Fruit fly (Drosophila melanogaster) whole organism, embryonic: Measurements from ENCODE around the gene Rack1.

Experiments
- CG10366 ChIP-seq: fragments of 200-800 bp; sonication (Bioruptor generic); IDR thresholded peaks from 2 replicates; pipeline ENCODE4 v1.3.6; 2022; ENCODE audit warnings: missing biosample characterization, missing genetic modification characterization
- CG14014 ChIP-seq: fragments of 200-800 bp; sonication (Bioruptor generic); IDR thresholded peaks from 2 replicates; pipeline ENCODE4 v1.3.6; 2022; ENCODE audit warnings: missing biosample characterization, missing genetic modification characterization
- CG14710 ChIP-seq: fragments of 200-800 bp; sonication (Bioruptor generic); optimal IDR thresholded peaks from 3 replicates; lab custom pipeline; 2019; ENCODE audit warnings: missing biosample characterization, mild to moderate bottlenecking, missing genetic modification characterization, moderate library complexity
- CG15601 ChIP-seq: fragments of 200-800 bp; sonication (Bioruptor generic); optimal IDR thresholded peaks from 3 replicates; lab custom pipeline; 2019; ENCODE audit warnings: missing biosample characterization, mild to moderate bottlenecking, missing genetic modification characterization, moderate library complexity
- CG16863 ChIP-seq: fragments of 200-800 bp; sonication (Bioruptor generic); optimal IDR thresholded peaks from 3 replicates; lab custom pipeline; 2016; ENCODE audit warnings: missing biosample characterization, missing genetic modification characterization
- CG2129 ChIP-seq: fragments of 200-800 bp; sonication (Bioruptor generic); IDR thresholded peaks from 2 replicates; pipeline ENCODE4 v1.3.6; 2022; ENCODE audit warnings: missing biosample characterization, missing genetic modification characterization; ENCODE audit not compliant: partially characterized antibody
- CG30431 ChIP-seq: fragments of 200-800 bp; sonication (Bioruptor generic); optimal IDR thresholded peaks from 2 replicates; lab custom pipeline; 2017; ENCODE audit warnings: missing biosample characterization, missing genetic modification characterization
- CG3281 ChIP-seq: fragments of 200-800 bp; sonication (Bioruptor generic); optimal IDR thresholded peaks from 3 replicates; lab custom pipeline; 2017; ENCODE audit warnings: missing biosample characterization, mild to moderate bottlenecking, missing genetic modification characterization
- CG33213 ChIP-seq: fragments of 200-800 bp; sonication (Bioruptor generic); optimal IDR thresholded peaks from 3 replicates; lab custom pipeline; 2016; ENCODE audit warnings: missing biosample characterization, missing genetic modification characterization
- CG4617 ChIP-seq: fragments of 200-800 bp; sonication (Bioruptor generic); optimal IDR thresholded peaks from 3 replicates; lab custom pipeline; 2016; ENCODE audit warnings: missing biosample characterization, missing genetic modification characterization, borderline replicate concordance
- CG5953 ChIP-seq: fragments of 200-800 bp; sonication (Bioruptor generic); IDR thresholded peaks from 2 replicates; pipeline ENCODE4 v1.3.6; 2022; ENCODE audit warnings: missing biosample characterization, missing genetic modification characterization
- CG7357 ChIP-seq: fragments of 200-800 bp; sonication (Bioruptor generic); IDR thresholded peaks from 3 replicates; pipeline ENCODE4 v1.3.6; 2022; ENCODE audit warnings: missing biosample characterization, missing genetic modification characterization
- CG7928 ChIP-seq: fragments of 200-800 bp; sonication (Bioruptor generic); optimal IDR thresholded peaks from 2 replicates; lab custom pipeline; 2017; ENCODE audit warnings: missing biosample characterization, mild to moderate bottlenecking, missing genetic modification characterization
- CG8089 ChIP-seq: fragments of 200-800 bp; sonication (Bioruptor generic); optimal IDR thresholded peaks from 3 replicates; lab custom pipeline; 2016; ENCODE audit warnings: missing biosample characterization, missing genetic modification characterization
- CG8944 ChIP-seq: fragments of 200-800 bp; sonication (Bioruptor generic); optimal IDR thresholded peaks from 3 replicates; lab custom pipeline; 2016; ENCODE audit warnings: missing biosample characterization, missing genetic modification characterization
- CG9437 ChIP-seq: fragments of 200-800 bp; sonication (Bioruptor generic); optimal IDR thresholded peaks from 2 replicates; lab custom pipeline; 2018; ENCODE audit warnings: missing biosample characterization, mild to moderate bottlenecking, missing genetic modification characterization
- CG9609 ChIP-seq: fragments of 200-800 bp; sonication (Bioruptor generic); optimal IDR thresholded peaks from 3 replicates; lab custom pipeline; 2016; ENCODE audit warnings: missing biosample characterization, missing genetic modification characterization
- CTCF ChIP-seq: fragments of 200-800 bp; sonication (Bioruptor generic); optimal IDR thresholded peaks from 2 replicates; lab custom pipeline; 2017; ENCODE audit warnings: missing biosample characterization, mild to moderate bottlenecking, missing genetic modification characterization, moderate library complexity
- Doc3 ChIP-seq: fragments of 200-800 bp; sonication (Bioruptor generic); IDR thresholded peaks from 3 replicates; pipeline ENCODE4 v1.3.6; 2022; ENCODE audit warnings: missing biosample characterization, missing genetic modification characterization; ENCODE audit not compliant: partially characterized antibody
- Eip74EF ChIP-seq, 2 experiments: fragments of 200-800 bp in 1 of 2; fragments of >200 bp in 1 of 2; sonication (Bioruptor generic) in 1 of 2; optimal IDR thresholded peaks; 2 replicates each; lab custom pipeline; 2017 to 2019; ENCODE audit warnings: missing biosample characterization in 2 of 2, missing genetic modification characterization in 2 of 2, mild to moderate bottlenecking in 1 of 2, moderate library complexity in 1 of 2
- Ets65A ChIP-seq: fragments of 200-800 bp; sonication (Bioruptor generic); peaks from one replicate; lab custom pipeline; 2016; ENCODE audit warnings: missing biosample characterization, missing genetic modification characterization
- HLH54F ChIP-seq: fragments of 200-800 bp; sonication (Bioruptor generic); optimal IDR thresholded peaks from 3 replicates; lab custom pipeline; 2016; ENCODE audit warnings: missing biosample characterization, missing genetic modification characterization
- Hmr ChIP-seq: fragments of 200-800 bp; sonication (Bioruptor generic); optimal IDR thresholded peaks from 3 replicates; lab custom pipeline; 2017; ENCODE audit warnings: mild to moderate bottlenecking, missing biosample characterization, missing genetic modification reagents, missing genetic modification characterization
- Lhr ChIP-seq: fragments of 200-800 bp; sonication (Bioruptor generic); optimal IDR thresholded peaks from 3 replicates; lab custom pipeline; 2017; ENCODE audit warnings: mild to moderate bottlenecking, missing biosample characterization, missing genetic modification reagents, missing genetic modification characterization
- Mad ChIP-seq: fragments of 200-800 bp; sonication (Bioruptor generic); optimal IDR thresholded peaks from 2 replicates; lab custom pipeline; 2016; ENCODE audit warnings: missing biosample characterization, missing genetic modification characterization
- Mrtf ChIP-seq: fragments of 200-800 bp; sonication (Bioruptor generic); IDR thresholded peaks from 3 replicates; pipeline ENCODE4 v1.3.6; 2022; ENCODE audit warnings: missing biosample characterization, missing genetic modification characterization
- NFAT ChIP-seq: fragments of 200-800 bp; sonication (Bioruptor generic); IDR thresholded peaks from 2 replicates; pipeline ENCODE4 v1.3.6; 2022; ENCODE audit warnings: missing biosample characterization, missing genetic modification characterization
- Nf-YB ChIP-seq: fragments of 200-800 bp; sonication (Bioruptor generic); optimal IDR thresholded peaks from 3 replicates; lab custom pipeline; 2019; ENCODE audit warnings: missing biosample characterization, mild to moderate bottlenecking, missing genetic modification characterization, moderate library complexity
- NfI ChIP-seq: fragments of 200-800 bp; sonication (Bioruptor generic); optimal IDR thresholded peaks from 3 replicates; lab custom pipeline; 2018; ENCODE audit warnings: missing biosample characterization, mild to moderate bottlenecking, missing genetic modification characterization, moderate library complexity
- PHDP ChIP-seq: fragments of 200-800 bp; sonication (Bioruptor generic); optimal IDR thresholded peaks from 3 replicates; lab custom pipeline; 2018; ENCODE audit warnings: missing biosample characterization, mild to moderate bottlenecking, missing genetic modification characterization, moderate library complexity
- Ptx1 ChIP-seq: fragments of 200-800 bp; sonication (Bioruptor generic); IDR thresholded peaks from 2 replicates; pipeline ENCODE4 v1.3.6; 2022; ENCODE audit warnings: missing biosample characterization, missing genetic modification characterization
- TFAM ChIP-seq: fragments of 200-800 bp; sonication (Bioruptor generic); optimal IDR thresholded peaks from 2 replicates; lab custom pipeline; 2017; ENCODE audit warnings: missing biosample characterization, missing genetic modification characterization, inconsistent platforms
- bsh ChIP-seq, 2 experiments: fragments of 200-800 bp; sonication (Bioruptor generic); optimal IDR thresholded peaks; 2 replicates each; lab custom pipeline; 2017 to 2018; ENCODE audit warnings: mild to moderate bottlenecking in 2 of 2, missing biosample characterization in 2 of 2, missing genetic modification characterization in 2 of 2, moderate library complexity in 1 of 2
- eve ChIP-seq, 2 experiments: fragments of >200 bp; optimal IDR thresholded peaks; 2 replicates each; lab custom pipeline; 2017; ENCODE audit warnings: missing biosample characterization in 2 of 2, missing genetic modification characterization in 2 of 2
- insv ChIP-seq, 2 experiments: fragments of 200-800 bp; sonication (Bioruptor generic); optimal IDR thresholded peaks; 3 replicates each; lab custom pipeline; 2016 to 2018; ENCODE audit warnings: missing biosample characterization in 2 of 2, missing genetic modification characterization in 2 of 2
- jigr1 ChIP-seq: fragments of 200-800 bp; sonication (Bioruptor generic); IDR thresholded peaks from 3 replicates; pipeline ENCODE4 v1.3.6; 2022; ENCODE audit warnings: missing biosample characterization, missing genetic modification characterization
- klu ChIP-seq: fragments of 200-800 bp; sonication (Bioruptor generic); IDR thresholded peaks from 2 replicates; pipeline ENCODE4 v1.3.6; 2022; ENCODE audit warnings: missing biosample characterization, missing genetic modification characterization
- knrl ChIP-seq: fragments of 200-800 bp; sonication (Bioruptor generic); IDR thresholded peaks from 3 replicates; pipeline ENCODE4 v1.3.6; 2022; ENCODE audit warnings: missing biosample characterization, missing genetic modification characterization; ENCODE audit not compliant: partially characterized antibody
- lmd ChIP-seq: fragments of 200-800 bp; sonication (Bioruptor generic); IDR thresholded peaks from 2 replicates; pipeline ENCODE4 v1.3.6; 2022; ENCODE audit warnings: missing biosample characterization, missing genetic modification characterization
- mirr ChIP-seq: fragments of 200-800 bp; sonication (Bioruptor generic); optimal IDR thresholded peaks from 3 replicates; lab custom pipeline; 2018; ENCODE audit warnings: missing biosample characterization, mild to moderate bottlenecking, missing genetic modification characterization
- nerfin-2 ChIP-seq: fragments of 200-800 bp; sonication (Bioruptor generic); IDR thresholded peaks from 2 replicates; pipeline ENCODE4 v1.3.6; 2022; ENCODE audit warnings: missing biosample characterization, missing genetic modification characterization; ENCODE audit not compliant: partially characterized antibody
- org-1 ChIP-seq: fragments of 200-800 bp; sonication (Bioruptor generic); optimal IDR thresholded peaks from 2 replicates; lab custom pipeline; 2017; ENCODE audit warnings: missing biosample characterization, missing genetic modification characterization
- pan ChIP-seq, 4 experiments: fragments of >200 bp in 3 of 4; fragments of 200-800 bp in 1 of 4; sonication (Bioruptor generic) in 1 of 4; optimal IDR thresholded peaks in 3 of 4; IDR thresholded peaks in 1 of 4; 2 replicates each; pipeline versions ENCODE4 v1.3.6 to Lab custom; 2017 to 2022; ENCODE audit warnings: missing biosample characterization in 2 of 4, missing genetic modification characterization in 2 of 4, mixed read lengths in 1 of 4
- peb ChIP-seq: fragments of 200-800 bp; sonication (Bioruptor generic); IDR thresholded peaks from 2 replicates; pipeline ENCODE4 v1.3.6; 2022; ENCODE audit warnings: missing biosample characterization, missing genetic modification characterization
- pfk ChIP-seq: fragments of 200-800 bp; sonication (Bioruptor generic); optimal IDR thresholded peaks from 2 replicates; lab custom pipeline; 2018; ENCODE audit warnings: missing biosample characterization, mild to moderate bottlenecking, missing genetic modification characterization, moderate library complexity
- pum ChIP-seq: fragments of 200-800 bp; sonication (Bioruptor generic); optimal IDR thresholded peaks from 2 replicates; lab custom pipeline; 2016; ENCODE audit warnings: missing biosample characterization, missing genetic modification characterization
- scrt ChIP-seq: fragments of 200-800 bp; sonication (Bioruptor generic); optimal IDR thresholded peaks from 2 replicates; lab custom pipeline; 2018; ENCODE audit warnings: missing biosample characterization, mild to moderate bottlenecking, missing genetic modification characterization, moderate library complexity
- sim ChIP-seq: fragments of 200-800 bp; sonication (Bioruptor generic); IDR thresholded peaks from 2 replicates; pipeline ENCODE4 v1.3.6; 2022; ENCODE audit warnings: missing biosample characterization, missing genetic modification characterization
- vvl ChIP-seq: fragments of 200-800 bp; sonication (Bioruptor generic); IDR thresholded peaks from 2 replicates; pipeline ENCODE4 v1.3.6; 2022; ENCODE audit warnings: missing biosample characterization, missing genetic modification characterization

The Rack1 gene

DNA sequence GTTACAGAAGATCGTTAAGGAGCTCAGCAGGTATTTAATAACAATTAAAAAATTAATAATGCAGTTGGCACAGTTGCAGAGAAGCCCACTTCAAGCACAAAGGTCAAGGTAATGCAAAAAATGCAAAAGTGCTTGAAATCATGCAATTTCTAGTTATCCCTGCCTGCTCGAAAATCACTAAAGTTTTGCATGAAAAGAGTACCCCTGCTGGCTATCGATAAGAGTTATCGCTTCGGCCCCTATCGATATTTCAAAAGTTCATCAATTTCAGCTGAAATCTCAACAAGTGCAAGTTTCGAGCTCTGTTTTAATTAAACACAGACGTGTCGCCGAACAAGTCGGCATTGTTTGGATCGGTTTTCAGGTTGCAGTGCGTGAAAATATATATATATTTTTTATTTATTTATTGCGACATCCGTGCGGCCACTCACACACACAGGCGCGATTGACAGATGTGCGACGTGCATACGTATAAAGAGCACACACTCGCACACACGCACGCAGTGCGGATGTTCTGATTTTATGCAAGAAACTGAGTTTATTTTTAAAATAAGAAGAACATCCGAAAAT is 5.8 kb downstream of the Rack1 start (continued):
- TF ChIP-seq CG14710 (tag; lab: Kevin White, UChicago): peak; percentile 64
- peak; percentile 42 for TF ChIP-seq CG10366
- peak; percentile 57 for TF ChIP-seq CG9609 (GFP tag; lab: Kevin White, UChicago)
- peak; percentile 61 for TF ChIP-seq NfI (GFP tag; lab: Kevin White, UChicago)
- TF ChIP-seq Lhr (GFP tag; lab: Kevin White, UChicago): no peak
- TF ChIP-seq org-1 (GFP tag; lab: Kevin White, UChicago): no peak
- no peak for TF ChIP-seq jigr1
- TF ChIP-seq CG16863 (GFP tag; lab: Kevin White, UChicago): peak; percentile 53
- TF ChIP-seq Ets65A (GFP tag; lab: Kevin White, UChicago): peak; percentile 92
- TF ChIP-seq mirr (GFP tag; lab: Kevin White, UChicago): peak; percentile 33
- TF ChIP-seq CG7357 (GFP tag; lab: Robert Waterston, UW): no peak
- no peak for TF ChIP-seq pfk (GFP tag; lab: Kevin White, UChicago)
- TF ChIP-seq Ptx1 (GFP tag; lab: Robert Waterston, UW): peak; percentile 49; the same call in 1 of the 2 replicates
- TF ChIP-seq Mrtf (GFP tag; lab: Robert Waterston, UW): 0 out of 3 replicates have a peak, but pooled peaks have one; percentile 47
- TF ChIP-seq klu (GFP tag; lab: Robert Waterston, UW): peak; percentile 24; the same call in 1 of the 2 replicates
- TF ChIP-seq HLH54F (GFP tag; lab: Kevin White, UChicago): peak; percentile 57
- peak; percentile 79 for TF ChIP-seq scrt (GFP tag; lab: Kevin White, UChicago)
- TF ChIP-seq eve (GFP tag; optimal IDR thresholded peaks at IDR 0.05; lab: Kevin White, UChicago): no peak
- TF ChIP-seq pum (GFP tag; lab: Kevin White, UChicago): no peak
- TF ChIP-seq CG8089 (GFP tag; lab: Kevin White, UChicago): peak; percentile 36
- no peak for TF ChIP-seq Nf-YB (GFP tag; lab: Kevin White, UChicago)
- peak; percentile 69; the same call in 1 of the 2 replicates for TF ChIP-seq vvl (GFP tag; lab: Robert Waterston, UW)
- TF ChIP-seq CG9437 (GFP tag; lab: Kevin White, UChicago): peak; percentile 33
- peak in 1 of 2 experiments; percentile 28 for TF ChIP-seq Eip74EF (GFP tag; optimal IDR thresholded peaks at IDR 0.05; lab: Kevin White, UChicago)
- peak; percentile 64 for TF ChIP-seq lmd (GFP tag; lab: Robert Waterston, UW)
- peak; percentile 42; the same call in 1 of the 2 replicates for TF ChIP-seq CG5953 (GFP tag; lab: Robert Waterston, UW)
- no peak for TF ChIP-seq CG7928 (GFP tag; lab: Kevin White, UChicago)
- TF ChIP-seq peb (GFP tag; lab: Robert Waterston, UW): 0 out of 2 replicates have a peak, but pooled peaks have one; percentile 37
- peak; percentile 41 for TF ChIP-seq CG15601 (tag; lab: Kevin White, UChicago)
- peak; percentile 56 for TF ChIP-seq Mad
- peak; percentile 42 for TF ChIP-seq CTCF (GFP tag; lab: Kevin White, UChicago)
- peak; percentile 57 for TF ChIP-seq CG3281 (GFP tag; lab: Kevin White, UChicago)
- TF ChIP-seq CG2129 (GFP tag; lab: Robert Waterston, UW): peak; percentile 59
- TF ChIP-seq NFAT (GFP tag; lab: Robert Waterston, UW): peak; percentile 70
- TF ChIP-seq Hmr (GFP tag; lab: Kevin White, UChicago): peak; percentile 66
- peak; percentile 9 for TF ChIP-seq PHDP (tag; lab: Kevin White, UChicago)
- peak in 1 of 2 experiments; percentile 9 for TF ChIP-seq insv (GFP tag; optimal IDR thresholded peaks at IDR 0.05; lab: Kevin White, UChicago)
- peak; percentile 38 for TF ChIP-seq CG33213 (GFP tag; lab: Kevin White, UChicago)
- TF ChIP-seq CG8944 (GFP tag; lab: Kevin White, UChicago): peak; percentile 36
- 0 out of 2 replicates have a peak, but pooled peaks have one; percentile 29 for TF ChIP-seq sim
- TF ChIP-seq nerfin-2 (GFP tag; lab: Robert Waterston, UW): peak; percentile 70
- TF ChIP-seq CG14014 (GFP tag; lab: Robert Waterston, UW): 0 out of 2 replicates have a peak, but pooled peaks have one; percentile 55
- TF ChIP-seq CG30431 (GFP tag; lab: Kevin White, UChicago): no peak
- peak; percentile 86 for TF ChIP-seq knrl (GFP tag; lab: Robert Waterston, UW)
- TF ChIP-seq bsh (GFP tag; optimal IDR thresholded peaks at IDR 0.05; lab: Kevin White, UChicago): peak; percentile 2 to 38
- peak; percentile 77 for TF ChIP-seq Doc3 (GFP tag; lab: Robert Waterston, UW)
- TF ChIP-seq CG4617 (GFP tag; lab: Kevin White, UChicago): peak; percentile 88
- no peak for TF ChIP-seq TFAM (GFP tag; lab: Kevin White, UChicago)
- no peak for TF ChIP-seq pan (optimal IDR thresholded peaks at IDR 0.05; lab: Kevin White, UChicago)
- peak in 1 of 2 experiments; percentile 73 for TF ChIP-seq pan (GFP tag; optimal IDR thresholded peaks at IDR 0.05 in 1 of 2, IDR thresholded peaks at IDR 0.05 in 1 of 2)
